Fruit fly (Drosophila melanogaster) whole organism, wandering third instar larva: ENCODE data around the gene CG12081.

Experiments used
- Abd-B ChIP-seq: fragments of >200 bp; optimal IDR thresholded peaks from 2 replicates; lab custom pipeline; 2017; ENCODE audit warnings: missing biosample characterization, missing genetic modification characterization
- CG32264 ChIP-seq: fragments of 200-800 bp; sonication (Bioruptor generic); optimal IDR thresholded peaks from 2 replicates; lab custom pipeline; 2016; ENCODE audit warnings: missing biosample characterization, missing genetic modification characterization
- CG9705 ChIP-seq: fragments of 200-800 bp; sonication (Bioruptor generic); optimal IDR thresholded peaks from 2 replicates; lab custom pipeline; 2018; ENCODE audit warnings: missing biosample characterization, mild to moderate bottlenecking, missing genetic modification characterization
- CrebA ChIP-seq: fragments of 200-800 bp; sonication (Bioruptor generic); optimal IDR thresholded peaks from 2 replicates; lab custom pipeline; 2016; ENCODE audit warnings: missing biosample characterization, mild to moderate bottlenecking, missing genetic modification characterization, borderline replicate concordance
- Dfd ChIP-seq: fragments of >200 bp; optimal IDR thresholded peaks from 2 replicates; lab custom pipeline; 2017; ENCODE audit warnings: missing biosample characterization, missing genetic modification characterization
- Dif ChIP-seq: fragments of 200-275, 200-300 bp; sonication (Bioruptor generic); optimal IDR thresholded peaks from 2 replicates; lab custom pipeline; 2018; ENCODE audit warnings: missing biosample characterization, missing genetic modification characterization; ENCODE audit not compliant: partially characterized antibody
- GATAd ChIP-seq: sonication (Bioruptor generic); optimal IDR thresholded peaks from 2 replicates; lab custom pipeline; 2016; ENCODE audit warnings: missing biosample characterization, missing genetic modification characterization
- HLH106 ChIP-seq: fragments of 200-800 bp; optimal IDR thresholded peaks from 3 replicates; lab custom pipeline; 2019; ENCODE audit warnings: missing biosample characterization, mild to moderate bottlenecking, missing genetic modification characterization, moderate library complexity
- Hnf4 ChIP-seq: fragments of 200-800 bp; sonication (Bioruptor generic); optimal IDR thresholded peaks from 2 replicates; lab custom pipeline; 2016; ENCODE audit warnings: missing biosample characterization, mild to moderate bottlenecking, missing genetic modification characterization
- Hr78 ChIP-seq: fragments of >200 bp; optimal IDR thresholded peaks from 2 replicates; lab custom pipeline; 2017; ENCODE audit warnings: missing biosample characterization, missing genetic modification characterization
- Hr83 ChIP-seq: fragments of 200-300 bp; sonication (Bioruptor generic); optimal IDR thresholded peaks from 2 replicates; lab custom pipeline; 2016; ENCODE audit warnings: missing biosample characterization, mild to moderate bottlenecking, missing genetic modification characterization, moderate library complexity; ENCODE audit not compliant: poor library complexity, severe bottlenecking
- Jra ChIP-seq: sonication (Bioruptor generic); optimal IDR thresholded peaks from 2 replicates; lab custom pipeline; 2016; ENCODE audit warnings: missing biosample characterization, missing genetic modification characterization
- Mio ChIP-seq: sonication (Bioruptor generic); optimal IDR thresholded peaks from 2 replicates; lab custom pipeline; 2016; ENCODE audit warnings: missing biosample characterization, missing genetic modification characterization
- Myc ChIP-seq: fragments of >200 bp; optimal IDR thresholded peaks from 2 replicates; lab custom pipeline; 2017
- N ChIP-seq: fragments of >200 bp; optimal IDR thresholded peaks from 2 replicates; lab custom pipeline; 2018; ENCODE audit warnings: missing biosample characterization, missing external identifiers, missing genetic modification characterization
- Rel ChIP-seq, 2 experiments: fragments of 200-800 bp; sonication (Bioruptor generic) in 1 of 2; optimal IDR thresholded peaks; 2 replicates in 1 of 2; 3 replicates in 1 of 2; lab custom pipeline; 2016 to 2019; ENCODE audit warnings: mild to moderate bottlenecking in 2 of 2, missing biosample characterization in 2 of 2, missing genetic modification characterization in 2 of 2, moderate library complexity in 1 of 2
- brk ChIP-seq: fragments of 200-800 bp; sonication (Bioruptor generic); optimal IDR thresholded peaks from 2 replicates; lab custom pipeline; 2016; ENCODE audit warnings: missing biosample characterization, mild to moderate bottlenecking, missing genetic modification characterization
- dl ChIP-seq, 2 experiments: fragments of 175-275, 200-275 bp in 1 of 2; fragments of 200-275 bp in 1 of 2; sonication (Bioruptor generic); optimal IDR thresholded peaks; lab custom pipeline; 2018; ENCODE audit warnings: mild to moderate bottlenecking in 2 of 2, missing biosample characterization in 2 of 2, missing genetic modification characterization in 2 of 2, moderate library complexity in 2 of 2; ENCODE audit not compliant: partially characterized antibody in 2 of 2, insufficient read depth in 1 of 2
- dmrt93B ChIP-seq: fragments of 200-800 bp; sonication (Bioruptor generic); optimal IDR thresholded peaks from 2 replicates; lab custom pipeline; 2018; ENCODE audit warnings: missing biosample characterization, mild to moderate bottlenecking, missing genetic modification characterization
- dsf ChIP-seq: sonication (Bioruptor generic); optimal IDR thresholded peaks from 2 replicates; lab custom pipeline; 2016; ENCODE audit warnings: missing biosample characterization, missing genetic modification characterization, borderline replicate concordance
- ey ChIP-seq: fragments of 200-800 bp; sonication (Bioruptor generic); optimal IDR thresholded peaks from 2 replicates; lab custom pipeline; 2016; ENCODE audit warnings: missing biosample characterization, missing genetic modification characterization
- foxo ChIP-seq, 2 experiments: fragments of 200-800 bp; sonication (Bioruptor generic); optimal IDR thresholded peaks; 2 replicates in 1 of 2; 3 replicates in 1 of 2; lab custom pipeline; 2016 to 2017; ENCODE audit warnings: missing biosample characterization in 2 of 2, missing genetic modification characterization in 2 of 2
- fru ChIP-seq: fragments of 200-800 bp; sonication (Bioruptor generic); optimal IDR thresholded peaks from 3 replicates; lab custom pipeline; 2016; ENCODE audit warnings: missing biosample characterization, mild to moderate bottlenecking, missing genetic modification characterization
- h ChIP-seq: fragments of 200-800 bp; sonication (Bioruptor generic); optimal IDR thresholded peaks from 3 replicates; lab custom pipeline; 2016; ENCODE audit warnings: missing biosample characterization, mild to moderate bottlenecking, missing genetic modification characterization
- jim ChIP-seq: fragments of 175-275, 200-325 bp; sonication (Bioruptor generic); optimal IDR thresholded peaks from 2 replicates; lab custom pipeline; 2016; ENCODE audit warnings: missing biosample characterization, mild to moderate bottlenecking, missing genetic modification characterization
- lola ChIP-seq: fragments of >200 bp; optimal IDR thresholded peaks from 2 replicates; lab custom pipeline; 2017; ENCODE audit warnings: missing biosample characterization, missing genetic modification characterization
- pan ChIP-seq: fragments of >200 bp; optimal IDR thresholded peaks from 2 replicates; lab custom pipeline; 2017
- psq ChIP-seq: fragments of 200-800 bp; sonication (Bioruptor generic); optimal IDR thresholded peaks from 3 replicates; lab custom pipeline; 2017; ENCODE audit warnings: missing biosample characterization, mild to moderate bottlenecking, missing genetic modification characterization, moderate library complexity
- sage ChIP-seq: fragments of 200-800 bp; sonication (Bioruptor generic); optimal IDR thresholded peaks from 2 replicates; lab custom pipeline; 2016; ENCODE audit warnings: missing biosample characterization, mild to moderate bottlenecking, missing genetic modification characterization
- sv ChIP-seq: fragments of 200-800 bp; sonication (Bioruptor generic); optimal IDR thresholded peaks from 3 replicates; lab custom pipeline; 2016; ENCODE audit warnings: missing biosample characterization, missing genetic modification characterization
- tai ChIP-seq: sonication (Bioruptor generic); optimal IDR thresholded peaks from 2 replicates; lab custom pipeline; 2016; ENCODE audit warnings: missing biosample characterization, missing genetic modification characterization
- usp ChIP-seq: fragments of >200 bp; optimal IDR thresholded peaks from 2 replicates; lab custom pipeline; 2017; ENCODE audit warnings: missing biosample characterization, missing genetic modification characterization
- woc ChIP-seq: sonication (Bioruptor generic); optimal IDR thresholded peaks from 2 replicates; lab custom pipeline; 2016; ENCODE audit warnings: missing biosample characterization, mild to moderate bottlenecking, missing genetic modification characterization

Gene CG12081

DNA sequence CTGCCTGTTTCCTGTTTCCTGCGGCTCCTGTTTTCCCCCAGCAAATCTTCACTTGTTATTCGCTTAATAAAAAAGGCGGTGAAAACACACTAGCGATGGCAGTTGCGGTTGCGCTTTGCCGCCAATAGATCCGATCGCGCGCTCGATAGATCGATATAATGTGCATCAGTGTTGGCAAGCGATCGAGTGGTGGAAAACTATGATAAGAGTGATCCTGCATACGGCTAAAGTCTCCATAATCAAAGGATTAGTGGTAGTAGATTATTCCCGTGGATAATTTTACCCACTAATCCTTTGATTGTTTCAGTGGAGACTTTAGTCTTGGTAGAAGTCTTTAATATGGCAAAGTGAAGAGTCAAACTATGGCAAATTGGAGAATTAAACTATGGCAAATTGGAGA, 17.6 kb downstream of the CG12081 start, which contains the start of gene Caf1-180 (continued):
- peak; percentile 5 for TF ChIP-seq ey (GFP tag; lab: Kevin White, UChicago)
- TF ChIP-seq brk (GFP tag; lab: Kevin White, UChicago), result no peak
- TF ChIP-seq, all 38 proteins: peak for 8

- no peak for TF ChIP-seq CrebA (GFP tag; lab: Kevin White, UChicago)
- no peak for TF ChIP-seq dmrt93B (GFP tag; lab: Kevin White, UChicago)
- TF ChIP-seq lola (GFP tag; lab: Kevin White, UChicago), result no peak
- TF ChIP-seq Hnf4, result no peak
- TF ChIP-seq CG32264 (GFP tag; lab: Kevin White, UChicago), result no peak
- no peak for TF ChIP-seq dsf (GFP tag; lab: Kevin White, UChicago)
These were observed 19.3 kb downstream of the CG12081 start for dm6 chrX:8607902-8608301.

DNA sequence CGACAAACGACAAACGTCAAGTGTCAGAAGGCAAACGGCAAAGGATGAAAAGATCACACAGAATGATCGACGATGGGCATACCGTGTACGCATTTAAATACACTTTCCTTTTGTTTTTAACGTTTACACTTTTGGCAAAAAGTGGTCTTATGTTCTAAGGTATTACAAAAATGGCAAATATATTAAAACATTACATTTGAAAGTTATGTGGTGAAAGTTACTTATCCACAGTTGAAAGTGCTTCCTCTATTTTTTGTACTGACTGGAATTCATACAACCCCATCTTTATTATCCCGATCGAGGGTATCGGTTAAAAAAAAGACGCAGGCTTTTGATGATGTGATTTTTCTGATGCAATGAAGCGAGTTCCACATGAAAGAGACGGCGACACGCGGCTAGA, 27.7 kb downstream of the CG12081 start:
- no peak for TF ChIP-seq dmrt93B (GFP tag; lab: Kevin White, UChicago)

dm6 chrX:8616787-8617432, 28.3 kb downstream of the CG12081 start:
- TF ChIP-seq Abd-B (GFP tag; lab: Kevin White, UChicago), result no peak
- no peak for TF ChIP-seq fru (GFP tag; lab: Kevin White, UChicago)
- no peak for TF ChIP-seq sage (GFP tag; lab: Kevin White, UChicago)
- no peak for TF ChIP-seq CG9705 (GFP tag; lab: Kevin White, UChicago)

DNA sequence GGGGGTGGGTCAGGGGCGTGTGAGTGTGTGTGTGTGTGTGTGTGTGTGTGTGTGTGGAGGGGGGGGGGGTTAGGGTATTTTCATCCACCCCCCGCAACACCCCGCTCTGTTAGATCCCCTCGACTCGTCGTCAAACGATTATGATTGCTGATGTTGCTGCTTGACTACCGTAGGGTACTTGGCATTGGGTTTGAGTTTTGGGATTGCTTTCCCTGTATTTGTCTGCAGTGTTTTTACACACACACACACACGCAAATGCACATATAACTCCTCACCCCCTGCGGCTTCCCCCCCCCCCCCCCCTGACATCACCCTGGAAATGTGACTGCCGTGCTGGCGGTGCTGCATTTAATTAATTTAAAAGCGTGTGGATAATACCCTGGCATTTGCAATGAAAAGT, 33.8 kb downstream of the CG12081 start:
- TF ChIP-seq Rel (GFP tag; optimal IDR thresholded peaks at IDR 0.05; lab: Kevin White, UChicago) (no peak), Rel (tag; optimal IDR thresholded peaks at IDR 0.05; lab: Kevin White, UChicago) (no peak), Dfd (peak; percentile 67), N (GFP tag; lab: Kevin White, UChicago) (no peak), CrebA (GFP tag; lab: Kevin White, UChicago) (no peak), Mio (GFP tag; lab: Kevin White, UChicago) (no peak), Hr78 (GFP tag; lab: Kevin White, UChicago) (no peak), ey (GFP tag; lab: Kevin White, UChicago) (no peak)
- TF ChIP-seq, all 38 proteins: peak for 1

DNA sequence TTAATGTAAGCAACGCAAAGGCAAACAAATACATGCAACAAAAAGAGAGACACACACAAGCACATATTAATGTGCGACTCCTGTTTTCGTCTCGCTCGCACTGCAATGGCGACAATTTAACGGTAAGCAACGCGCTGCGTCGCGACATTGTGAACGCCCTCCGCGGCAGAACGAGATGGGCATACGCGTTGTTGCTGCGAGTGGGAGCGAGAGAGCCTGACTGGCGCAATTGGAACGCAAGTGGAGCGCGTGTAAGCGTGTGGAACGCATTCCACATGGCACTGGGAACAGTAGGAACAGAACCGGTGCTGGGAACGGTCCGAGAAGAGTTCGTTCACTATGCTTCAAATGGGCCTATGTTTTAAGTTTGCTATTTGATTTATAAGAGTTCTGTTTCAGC, 36.3 kb downstream of the CG12081 start:
- TF ChIP-seq Abd-B (GFP tag; lab: Kevin White, UChicago), result no peak
- TF ChIP-seq CG32264 (GFP tag; lab: Kevin White, UChicago), result no peak
- TF ChIP-seq Dif (GFP tag; lab: Kevin White, UChicago), result peak; percentile 42
- no peak for TF ChIP-seq jim
- TF ChIP-seq usp (GFP tag; lab: Kevin White, UChicago), result no peak
- peak; percentile 66 for TF ChIP-seq Myc
- TF ChIP-seq sv (GFP tag; lab: Kevin White, UChicago), result no peak
- no peak for TF ChIP-seq woc (GFP tag; lab: Kevin White, UChicago)
- TF ChIP-seq HLH106 (tag; lab: Kevin White, UChicago), result no peak
- no peak for TF ChIP-seq lola (GFP tag; lab: Kevin White, UChicago)
- TF ChIP-seq Hr83, result no peak
- TF ChIP-seq psq (GFP tag; lab: Kevin White, UChicago), result peak; percentile 55
- peak; percentile 40 for TF ChIP-seq N (GFP tag; lab: Kevin White, UChicago)
- no peak for TF ChIP-seq Mio (GFP tag; lab: Kevin White, UChicago)
- no peak for TF ChIP-seq dmrt93B (GFP tag; lab: Kevin White, UChicago)
- no peak for TF ChIP-seq fru (GFP tag; lab: Kevin White, UChicago)

- TF ChIP-seq sv (GFP tag; lab: Kevin White, UChicago) (peak; percentile 16), psq (GFP tag; lab: Kevin White, UChicago) (no peak), Jra (GFP tag; lab: Kevin White, UChicago) (no peak), CrebA (GFP tag; lab: Kevin White, UChicago) (no peak), tai (GFP tag; lab: Kevin White, UChicago) (no peak), CG32264 (GFP tag; lab: Kevin White, UChicago) (no peak), pan (lab: Kevin White, UChicago) (no peak), HLH106 (tag; lab: Kevin White, UChicago) (no peak), sage (GFP tag; lab: Kevin White, UChicago) (no peak), fru (GFP tag; lab: Kevin White, UChicago) (peak; percentile 32), brk (GFP tag; lab: Kevin White, UChicago) (no peak), Abd-B (GFP tag; lab: Kevin White, UChicago) (no peak), ey (GFP tag; lab: Kevin White, UChicago) (no peak), Dif (GFP tag; lab: Kevin White, UChicago) (no peak), dmrt93B (GFP tag; lab: Kevin White, UChicago) (no peak), lola (GFP tag; lab: Kevin White, UChicago) (no peak), jim (no peak), N (GFP tag; lab: Kevin White, UChicago) (no peak), CG9705 (GFP tag; lab: Kevin White, UChicago) (no peak), GATAd (no peak), h (no peak), foxo (GFP tag; optimal IDR thresholded peaks at IDR 0.05; lab: Kevin White, UChicago) (peak in 1 of 2 experiments; percentile 47), dl (GFP tag; optimal IDR thresholded peaks at IDR 0.05; lab: Kevin White, UChicago; ENCODE audit: insufficient read depth in 1 of 2, partially characterized antibody in 2 of 2) (no peak), Myc (no peak), woc (GFP tag; lab: Kevin White, UChicago) (no peak)
These were observed 38.6 kb downstream of the CG12081 start for dm6 chrX:8627171-8627570.
